Worm (Caenorhabditis elegans) whole organism, L3 larva: ENCODE measurements around the gene nhr-166.

Source experiments
- lin-15B ChIP-seq: fragments of 150-350 bp; optimal IDR thresholded peaks from 2 replicates; lab custom pipeline; 2014; ENCODE audit warnings: missing biosample characterization, missing genetic modification characterization
- mdl-1 ChIP-seq: fragments of 150-350 bp; optimal IDR thresholded peaks from 2 replicates; lab custom pipeline; 2014; ENCODE audit warnings: missing biosample characterization, missing genetic modification characterization
- nhr-12 ChIP-seq: fragments of 150-350 bp; optimal IDR thresholded peaks from 2 replicates; lab custom pipeline; 2014; ENCODE audit warnings: missing biosample characterization, missing genetic modification characterization
- nhr-237 ChIP-seq: fragments of 150-350 bp; optimal IDR thresholded peaks from 2 replicates; lab custom pipeline; 2014; ENCODE audit warnings: missing biosample characterization, missing genetic modification characterization
- nhr-25 ChIP-seq: sonication (generic microtip); optimal IDR thresholded peaks from 2 replicates; lab custom pipeline; 2017; ENCODE audit warnings: missing biosample characterization, missing genetic modification characterization
- nhr-43 ChIP-seq: sonication (generic microtip); optimal IDR thresholded peaks from 2 replicates; lab custom pipeline; 2016; ENCODE audit warnings: mild to moderate bottlenecking, missing genetic modification characterization, missing compliant biosample characterization; ENCODE audit not compliant: poor library complexity, severe bottlenecking
- pqm-1 ChIP-seq: fragments of 150-350 bp; optimal IDR thresholded peaks from 2 replicates; lab custom pipeline; 2017; ENCODE audit warnings: missing biosample characterization, missing genetic modification characterization, inconsistent platforms
- snpc-4 ChIP-seq: fragments of 150-350 bp; optimal IDR thresholded peaks from 2 replicates; lab custom pipeline; 2014; ENCODE audit warnings: missing biosample characterization, missing genetic modification characterization
- tbx-2 ChIP-seq: sonication (generic microtip); optimal IDR thresholded peaks from 2 replicates; lab custom pipeline; 2016; ENCODE audit warnings: mild to moderate bottlenecking, missing genetic modification characterization, missing compliant biosample characterization
- ztf-11 ChIP-seq: fragments of 150-350 bp; optimal IDR thresholded peaks from 2 replicates; lab custom pipeline; 2014; ENCODE audit warnings: missing biosample characterization, missing genetic modification characterization

ce11 chrII:3920611-3921010, 40.6 kb downstream of the nhr-166 start:
- TF ChIP-seq snpc-4, result no peak
- no peak for TF ChIP-seq nhr-12 (tag; lab: Kevin White, UChicago)
- no peak for TF ChIP-seq mdl-1 (tag; lab: Kevin White, UChicago)
- TF ChIP-seq tbx-2 (tag; lab: Kevin White, UChicago), result no peak
- TF ChIP-seq nhr-43 (tag; lab: Kevin White, UChicago), result no peak
- no peak for TF ChIP-seq lin-15B (tag; lab: Kevin White, UChicago)
- no peak for TF ChIP-seq nhr-237 (tag; lab: Kevin White, UChicago)
- TF ChIP-seq nhr-25 (tag; lab: Kevin White, UChicago), result no peak
- TF ChIP-seq pqm-1 (tag; lab: Kevin White, UChicago), result no peak
- no peak for TF ChIP-seq ztf-11 (tag; lab: Kevin White, UChicago)
